Worm (Caenorhabditis elegans) whole organism, young adult: Measurements from ENCODE around the gene F58E6.4.

Experiments used
- B0019.2 ChIP-seq: fragments of 200-800 bp; sonication (Bioruptor generic); conservative IDR thresholded peaks from 2 replicates; pipeline ENCODE4 v1.3.6; 2022; ENCODE audit warnings: missing genetic modification reagents, missing genetic modification characterization, missing compliant biosample characterization
- B0261.1 ChIP-seq: sonication (generic microtip); optimal IDR thresholded peaks from 2 replicates; lab custom pipeline; 2016; ENCODE audit warnings: mild to moderate bottlenecking, missing genetic modification characterization, moderate library complexity, missing compliant biosample characterization
- D2030.7 ChIP-seq: fragments of 200-800 bp; sonication (Bioruptor generic); IDR thresholded peaks from 2 replicates; pipeline ENCODE4 v1.3.6; 2022; ENCODE audit warnings: missing genetic modification reagents, missing genetic modification characterization, missing compliant biosample characterization
- F23B12.7 ChIP-seq: sonication (generic microtip); optimal IDR thresholded peaks from 2 replicates; lab custom pipeline; 2017; ENCODE audit warnings: missing genetic modification characterization, mild to moderate bottlenecking, missing compliant biosample characterization, antibody characterized with exemption, moderate library complexity; ENCODE audit not compliant: insufficient read depth
- F37B4.10 ChIP-seq: fragments of 200-800 bp; sonication (Bioruptor generic); IDR thresholded peaks from 2 replicates; pipeline ENCODE4 v1.3.6; 2022; ENCODE audit warnings: missing genetic modification characterization, missing compliant biosample characterization
- F39B2.1 ChIP-seq: fragments of 200-800 bp; sonication (Bioruptor generic); IDR thresholded peaks from 2 replicates; pipeline ENCODE4 v1.3.6; 2022; ENCODE audit warnings: missing genetic modification reagents, missing genetic modification characterization, missing compliant biosample characterization
- F52B5.7 ChIP-seq: sonication (generic microtip); optimal IDR thresholded peaks from 2 replicates; lab custom pipeline; 2016; ENCODE audit warnings: mild to moderate bottlenecking, missing genetic modification characterization, missing compliant biosample characterization
- F55B11.4 ChIP-seq: sonication (generic microtip); optimal IDR thresholded peaks from 2 replicates; lab custom pipeline; 2016; ENCODE audit warnings: missing compliant biosample characterization, missing genetic modification characterization, borderline replicate concordance; ENCODE audit not compliant: insufficient read depth
- T07F8.4 ChIP-seq: sonication (generic microtip); optimal IDR thresholded peaks from 2 replicates; lab custom pipeline; 2016; ENCODE audit warnings: mild to moderate bottlenecking, missing genetic modification characterization, moderate library complexity, missing compliant biosample characterization
- Y53G8AR.9 ChIP-seq: fragments of 200-800 bp; sonication (Bioruptor generic); conservative IDR thresholded peaks from 2 replicates; pipeline ENCODE4 v1.3.6; 2022; ENCODE audit warnings: missing genetic modification reagents, missing genetic modification characterization, missing compliant biosample characterization
- Y67H2A.10 ChIP-seq: fragments of 200-800 bp; sonication (Bioruptor generic); conservative IDR thresholded peaks from 2 replicates; pipeline ENCODE4 v1.3.6; 2022; ENCODE audit warnings: missing genetic modification reagents, missing genetic modification characterization, missing compliant biosample characterization
- akir-1 ChIP-seq: fragments of 200-800 bp; sonication (Bioruptor generic); optimal IDR thresholded peaks from 2 replicates; lab custom pipeline; 2018; ENCODE audit warnings: mild to moderate bottlenecking, missing genetic modification characterization, moderate library complexity, missing compliant biosample characterization
- ama-1 ChIP-seq, 3 experiments: fragments of 150-350 bp in 1 of 3; sonication (generic microtip) in 2 of 3; optimal IDR thresholded peaks; 2 replicates each; lab custom pipeline; 2014 to 2018; ENCODE audit warnings: missing biosample characterization in 2 of 3, missing genetic modification characterization in 2 of 3, missing genetic modification reagents in 2 of 3
- atf-7 ChIP-seq: sonication (generic microtip); optimal IDR thresholded peaks from 2 replicates; lab custom pipeline; 2017; ENCODE audit warnings: mild to moderate bottlenecking, missing genetic modification characterization, missing compliant biosample characterization
- attf-5 ChIP-seq: fragments of 200-800 bp; sonication (Bioruptor generic); optimal IDR thresholded peaks from 2 replicates; lab custom pipeline; 2018; ENCODE audit warnings: mild to moderate bottlenecking, missing genetic modification characterization, missing compliant biosample characterization
- attf-6 ChIP-seq: fragments of 200-800 bp; sonication (Bioruptor generic); IDR thresholded peaks from 2 replicates; pipeline ENCODE4 v1.3.6; 2022; ENCODE audit warnings: missing genetic modification reagents, missing genetic modification characterization, missing compliant biosample characterization
- bed-2 ChIP-seq: fragments of 200-800 bp; sonication (Bioruptor generic); IDR thresholded peaks from 2 replicates; pipeline ENCODE4 v1.3.6; 2022; ENCODE audit warnings: missing genetic modification reagents, missing genetic modification characterization, missing compliant biosample characterization
- cebp-1 ChIP-seq, 2 experiments: fragments of 200-800 bp in 1 of 2; sonication (Bioruptor generic) in 1 of 2; sonication (generic microtip) in 1 of 2; IDR thresholded peaks in 1 of 2; optimal IDR thresholded peaks in 1 of 2; 2 replicates each; pipeline versions ENCODE4 v1.3.6 to Lab custom; 2017 to 2022; ENCODE audit warnings: missing compliant biosample characterization in 2 of 2, missing genetic modification characterization in 2 of 2, mild to moderate bottlenecking in 1 of 2, missing genetic modification reagents in 1 of 2, moderate library complexity in 1 of 2
- ceh-100 ChIP-seq: fragments of 200-800 bp; sonication (Bioruptor generic); IDR thresholded peaks from 2 replicates; pipeline ENCODE4 v1.3.6; 2022; ENCODE audit warnings: missing genetic modification reagents, missing genetic modification characterization, missing compliant biosample characterization
- ceh-58 ChIP-seq: fragments of 200-800 bp; sonication (Bioruptor generic); IDR thresholded peaks from 2 replicates; pipeline ENCODE4 v1.3.6; 2022; ENCODE audit warnings: missing genetic modification characterization, missing compliant biosample characterization
- ceh-91 ChIP-seq: fragments of 200-800 bp; sonication (Bioruptor generic); IDR thresholded peaks from 2 replicates; pipeline ENCODE4 v1.3.6; 2022; ENCODE audit warnings: missing genetic modification reagents, missing genetic modification characterization, missing compliant biosample characterization
- dpff-1 ChIP-seq: sonication (generic microtip); optimal IDR thresholded peaks from 2 replicates; lab custom pipeline; 2017; ENCODE audit warnings: mild to moderate bottlenecking, missing genetic modification characterization, missing compliant biosample characterization
- egl-18 ChIP-seq: fragments of 200-800 bp; sonication (Bioruptor generic); IDR thresholded peaks from 2 replicates; pipeline ENCODE4 v1.3.6; 2022; ENCODE audit warnings: missing genetic modification reagents, missing genetic modification characterization, missing compliant biosample characterization
- egl-44 ChIP-seq: fragments of 200-800 bp; sonication (Bioruptor generic); IDR thresholded peaks from 2 replicates; pipeline ENCODE4 v1.3.6; 2022; ENCODE audit warnings: missing genetic modification reagents, missing genetic modification characterization, missing compliant biosample characterization
- egrh-3 ChIP-seq: fragments of 200-800 bp; sonication (Bioruptor generic); IDR thresholded peaks from 2 replicates; pipeline ENCODE4 v1.3.6; 2022; ENCODE audit warnings: missing genetic modification reagents, missing genetic modification characterization, missing compliant biosample characterization
- ekl-4 ChIP-seq: fragments of 200-800 bp; sonication (Bioruptor generic); IDR thresholded peaks from 2 replicates; pipeline ENCODE4 v1.3.6; 2022; ENCODE audit warnings: missing genetic modification reagents, missing genetic modification characterization, missing compliant biosample characterization
- him-1 ChIP-seq: sonication (generic microtip); optimal IDR thresholded peaks from 2 replicates; lab custom pipeline; 2016; ENCODE audit warnings: missing genotype, missing genetic modification reagents, missing genetic modification characterization, missing compliant biosample characterization
- hmg-1.2 ChIP-seq: fragments of 200-800 bp; sonication (Bioruptor generic); IDR thresholded peaks from 2 replicates; pipeline ENCODE4 v1.3.6; 2022; ENCODE audit warnings: missing genetic modification reagents, missing genetic modification characterization, missing compliant biosample characterization
- lag-1 ChIP-seq: fragments of 200-800 bp; sonication (Bioruptor generic); IDR thresholded peaks from 2 replicates; pipeline ENCODE4 v1.3.6; 2022; ENCODE audit warnings: missing genetic modification reagents, missing genetic modification characterization, missing compliant biosample characterization
- let-526 ChIP-seq: fragments of 200-800 bp; sonication (Bioruptor generic); IDR thresholded peaks from 2 replicates; pipeline ENCODE4 v1.3.6; 2022; ENCODE audit warnings: missing genetic modification reagents, missing genetic modification characterization, missing compliant biosample characterization
- let-607 ChIP-seq, 2 experiments: fragments of 200-800 bp in 1 of 2; sonication (Bioruptor generic) in 1 of 2; sonication (generic microtip) in 1 of 2; optimal IDR thresholded peaks; 2 replicates each; lab custom pipeline; 2016 to 2018; ENCODE audit warnings: mild to moderate bottlenecking in 2 of 2, missing compliant biosample characterization in 2 of 2, missing genetic modification characterization in 2 of 2, moderate library complexity in 2 of 2, missing genotype in 1 of 2
- lir-1 ChIP-seq: fragments of 200-800 bp; sonication (Bioruptor generic); conservative IDR thresholded peaks from 2 replicates; pipeline ENCODE4 v1.3.6; 2022; ENCODE audit warnings: missing genetic modification reagents, missing genetic modification characterization, missing compliant biosample characterization
- lsl-1 ChIP-seq: fragments of 200-800 bp; sonication (Bioruptor generic); optimal IDR thresholded peaks from 2 replicates; lab custom pipeline; 2018; ENCODE audit warnings: mild to moderate bottlenecking, missing genetic modification characterization, moderate library complexity, missing compliant biosample characterization
- madf-3 ChIP-seq: fragments of 200-800 bp; sonication (Bioruptor generic); IDR thresholded peaks from 2 replicates; pipeline ENCODE4 v1.3.6; 2022; ENCODE audit warnings: missing genetic modification reagents, missing genetic modification characterization, missing compliant biosample characterization
- mcd-1 ChIP-seq: fragments of 200-800 bp; sonication (Bioruptor generic); IDR thresholded peaks from 2 replicates; pipeline ENCODE4 v1.3.6; 2022; ENCODE audit warnings: missing genetic modification reagents, missing genetic modification characterization, missing compliant biosample characterization
- nfya-1 ChIP-seq: sonication (generic microtip); optimal IDR thresholded peaks from 2 replicates; lab custom pipeline; 2017; ENCODE audit warnings: antibody characterized with exemption, missing compliant biosample characterization, missing genetic modification characterization, borderline replicate concordance; ENCODE audit not compliant: insufficient read depth
- nhr-27 ChIP-seq: fragments of 200-800 bp; sonication (Bioruptor generic); optimal IDR thresholded peaks from 2 replicates; lab custom pipeline; 2018; ENCODE audit warnings: mild to moderate bottlenecking, missing genetic modification characterization, moderate library complexity, missing compliant biosample characterization
- pha-4 ChIP-seq: fragments of 150-350 bp; sonication (generic microtip); optimal IDR thresholded peaks from 2 replicates; lab custom pipeline; 2014; ENCODE audit warnings: missing biosample characterization, missing genetic modification reagents, missing genetic modification characterization
- snpc-1.1 ChIP-seq: sonication (generic microtip); optimal IDR thresholded peaks from 2 replicates; lab custom pipeline; 2017; ENCODE audit warnings: missing genetic modification characterization, mild to moderate bottlenecking, missing compliant biosample characterization, antibody characterized with exemption, moderate library complexity, missing genotype, missing genetic modification reagents; ENCODE audit not compliant: insufficient read depth
- somi-1 ChIP-seq: fragments of 200-800 bp; sonication (Bioruptor generic); optimal IDR thresholded peaks from 2 replicates; lab custom pipeline; 2018; ENCODE audit warnings: mild to moderate bottlenecking, missing genetic modification characterization, missing compliant biosample characterization
- tbp1 ChIP-seq: fragments of 200-800 bp; sonication (Bioruptor generic); optimal IDR thresholded peaks from 2 replicates; lab custom pipeline; 2018; ENCODE audit warnings: mild to moderate bottlenecking, missing genetic modification characterization, missing compliant biosample characterization
- tlf-1 ChIP-seq: fragments of 200-800 bp; sonication (Bioruptor generic); optimal IDR thresholded peaks from 2 replicates; lab custom pipeline; 2018; ENCODE audit warnings: mild to moderate bottlenecking, missing genetic modification characterization, missing compliant biosample characterization
- xnd-1 ChIP-seq: sonication (generic microtip); optimal IDR thresholded peaks from 2 replicates; lab custom pipeline; 2016; ENCODE audit warnings: missing genotype, missing genetic modification reagents, missing genetic modification characterization, missing compliant biosample characterization
- ztf-25 ChIP-seq: fragments of 200-800 bp; sonication (Bioruptor generic); IDR thresholded peaks from 2 replicates; pipeline ENCODE4 v1.3.6; 2022; ENCODE audit warnings: missing genetic modification reagents, missing genetic modification characterization, missing compliant biosample characterization
- ztf-28 ChIP-seq: fragments of 200-800 bp; sonication (Bioruptor generic); IDR thresholded peaks from 2 replicates; pipeline ENCODE4 v1.3.6; 2022; ENCODE audit warnings: missing genetic modification reagents, missing genetic modification characterization, missing compliant biosample characterization

Gene F58E6.4

ce11 chrV:9789657-9790261 is 39.6 kb upstream of the F58E6.4 start, which contains the start of gene ztf-7 (continued):
- TF ChIP-seq bed-2 (GFP tag; lab: Robert Waterston, UW) (no peak), ama-1 (optimal IDR thresholded peaks at IDR 0.05; lab: Kevin White, UChicago) (no peak), ama-1 (GFP tag; optimal IDR thresholded peaks at IDR 0.05; lab: Kevin White, UChicago) (no peak), tbp1 (GFP tag; lab: Kevin White, UChicago) (peak; percentile 73), Y53G8AR.9 (GFP tag; lab: Robert Waterston, UW) (peak; percentile 95), atf-7 (tag; lab: Kevin White, UChicago) (peak; percentile 96), nhr-27 (tag; lab: Kevin White, UChicago) (peak; percentile 8), snpc-1.1 (no peak), let-607 (tag; optimal IDR thresholded peaks at IDR 0.05; lab: Kevin White, UChicago) (peak; percentile 97 to 98), attf-6 (GFP tag; lab: Robert Waterston, UW) (0 out of 2 replicates have a peak, but pooled peaks have one; percentile 11), akir-1 (peak; percentile 15), T07F8.4 (tag; lab: Kevin White, UChicago) (no peak), cebp-1 (GFP tag; IDR thresholded peaks at IDR 0.05; lab: Robert Waterston, UW) (peak; percentile 75), cebp-1 (tag; optimal IDR thresholded peaks at IDR 0.05; lab: Kevin White, UChicago) (peak; percentile 96), lir-1 (peak; percentile 89), B0261.1 (tag; lab: Kevin White, UChicago) (peak; percentile 12), F55B11.4 (tag; lab: Kevin White, UChicago) (no peak), xnd-1 (no peak), lsl-1 (GFP tag; lab: Kevin White, UChicago) (peak; percentile 68), F52B5.7 (tag; lab: Kevin White, UChicago) (peak; percentile 31), ztf-25 (GFP tag; lab: Robert Waterston, UW) (no peak), F23B12.7 (tag; lab: Kevin White, UChicago) (peak; percentile 55), ztf-28 (GFP tag; lab: Robert Waterston, UW) (no peak), D2030.7 (GFP tag; lab: Robert Waterston, UW) (peak; percentile 26; the same call in 1 of the 2 replicates), F37B4.10 (GFP tag; lab: Robert Waterston, UW) (0 out of 2 replicates have a peak, but pooled peaks have one; percentile 78), somi-1 (GFP tag; lab: Kevin White, UChicago) (peak; percentile 92), madf-3 (GFP tag; lab: Robert Waterston, UW) (peak; percentile 88), ceh-58 (GFP tag; lab: Robert Waterston, UW) (no peak), ekl-4 (GFP tag; lab: Robert Waterston, UW) (peak; percentile 96), ceh-100 (peak; percentile 82), hmg-1.2 (GFP tag; lab: Robert Waterston, UW) (peak; percentile 99), ceh-91 (GFP tag; lab: Robert Waterston, UW) (peak; percentile 37; the same call in 1 of the 2 replicates), let-526 (GFP tag; lab: Robert Waterston, UW) (peak; percentile 93), egrh-3 (GFP tag; lab: Robert Waterston, UW) (no peak), F39B2.1 (GFP tag; lab: Robert Waterston, UW) (no peak), B0019.2 (GFP tag; lab: Robert Waterston, UW) (no peak), egl-18 (GFP tag; lab: Robert Waterston, UW) (0 out of 2 replicates have a peak, but pooled peaks have one; percentile 64), dpff-1 (tag; lab: Kevin White, UChicago) (no peak), tlf-1 (peak; percentile 97), nfya-1 (tag; lab: Kevin White, UChicago) (no peak), him-1 (tag; lab: Kevin White, UChicago) (no peak), Y67H2A.10 (peak; percentile 81), mcd-1 (GFP tag; lab: Robert Waterston, UW) (peak; percentile 92), attf-5 (GFP tag; lab: Kevin White, UChicago) (peak; percentile 97), egl-44 (GFP tag; lab: Robert Waterston, UW) (peak; percentile 68), pha-4 (tag; lab: Kevin White, UChicago) (no peak), lag-1 (0 out of 2 replicates have a peak, but pooled peaks have one; percentile 56)
